Worm (Caenorhabditis elegans) whole organism, L4 larva: Measurements from ENCODE around the gene aqp-12.

Experiments
- ZK337.2 ChIP-seq: fragments of 200-800 bp; sonication (Bioruptor generic); IDR thresholded peaks from 2 replicates; pipeline ENCODE4 v1.3.6; 2022; ENCODE audit warnings: missing genetic modification reagents, missing genetic modification characterization, missing compliant biosample characterization
- nhr-11 ChIP-seq: fragments of 150-350 bp; optimal IDR thresholded peaks from 2 replicates; lab custom pipeline; 2014; ENCODE audit warnings: missing biosample characterization, missing genetic modification characterization
- pha-4 ChIP-seq, 2 experiments: fragments of 150-350 bp in 1 of 2; fragments of 200-800 bp in 1 of 2; sonication (Bioruptor generic) in 1 of 2; IDR thresholded peaks in 1 of 2; optimal IDR thresholded peaks in 1 of 2; 2 replicates each; pipeline versions ENCODE4 v1.3.6 to Lab custom; 2014 to 2022; ENCODE audit warnings: missing genetic modification characterization in 2 of 2, missing genetic modification reagents in 2 of 2, missing biosample characterization in 1 of 2, missing compliant biosample characterization in 1 of 2
- skn-1 ChIP-seq: fragments of 150-350 bp; optimal IDR thresholded peaks from 2 replicates; lab custom pipeline; 2014; ENCODE audit warnings: missing biosample characterization, missing genetic modification characterization
- zfp-3 ChIP-seq: fragments of 200-800 bp; sonication (Bioruptor generic); conservative IDR thresholded peaks from 2 replicates; pipeline ENCODE4 v1.3.6; 2022; ENCODE audit warnings: missing genetic modification reagents, missing genetic modification characterization, missing compliant biosample characterization
- zip-2 ChIP-seq: fragments of 150-350 bp; optimal IDR thresholded peaks from 2 replicates; lab custom pipeline; 2014; ENCODE audit warnings: missing biosample characterization, missing genetic modification characterization

DNA sequence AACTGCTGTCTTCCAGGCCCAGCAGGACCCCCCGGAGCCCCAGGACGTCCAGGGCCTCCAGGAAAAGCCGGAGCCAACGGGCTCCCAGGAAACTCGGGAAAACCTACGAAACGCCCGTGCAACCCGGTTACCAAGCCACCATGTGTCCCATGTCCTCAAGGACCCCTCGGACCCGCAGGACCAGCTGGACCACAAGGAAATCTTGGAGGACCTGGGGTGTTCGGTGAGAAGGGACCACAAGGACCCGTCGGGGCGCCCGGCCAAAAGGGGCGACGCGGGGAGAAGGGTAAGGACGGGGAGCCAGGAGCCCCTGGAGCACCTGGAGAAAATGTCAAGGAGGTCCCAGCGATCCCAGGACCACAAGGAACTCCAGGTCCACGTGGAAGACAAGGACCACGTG, 27.6 kb upstream of the aqp-12 start:
- TF ChIP-seq zip-2 (tag; lab: Kevin White, UChicago) (no peak), ZK337.2 (GFP tag; lab: Robert Waterston, UW) (no peak), pha-4 (GFP tag; IDR thresholded peaks at IDR 0.05; lab: Robert Waterston, UW) (no peak), pha-4 (tag; optimal IDR thresholded peaks at IDR 0.05; lab: Kevin White, UChicago) (no peak), zfp-3 (GFP tag; lab: Robert Waterston, UW) (no peak), nhr-11 (tag; lab: Kevin White, UChicago) (no peak), skn-1 (tag; lab: Kevin White, UChicago) (no peak)
